Fruit fly (Drosophila melanogaster): ENCODE results near the gene CG13698.

The CG13698 gene

dm6 chr3L:18137197-18137596 is 31.2 kb upstream of the CG13698 start (continued):
- TF ChIP-seq salr (GFP tag; optimal IDR thresholded peaks at IDR 0.05) (no peak), CG8319 (GFP tag; optimal IDR thresholded peaks at IDR 0.05) (peak; percentile 29), fd59A (GFP tag; optimal IDR thresholded peaks at IDR 0.05) (no peak), CG8632 (GFP tag; optimal IDR thresholded peaks at IDR 0.05) (peak; percentile 71), CG6854 (GFP tag; optimal IDR thresholded peaks at IDR 0.05) (peak; percentile 27), CG7368 (GFP tag; optimal IDR thresholded peaks at IDR 0.05) (peak; percentile 8), fd85E (GFP tag; optimal IDR thresholded peaks at IDR 0.05) (no peak), CG8119 (GFP tag; IDR thresholded peaks at IDR 0.05) (no peak), topi (GFP tag; optimal IDR thresholded peaks at IDR 0.05) (peak; percentile 61), Ets21C (GFP tag; optimal IDR thresholded peaks at IDR 0.05) (no peak), CG32006 (GFP tag; optimal IDR thresholded peaks at IDR 0.05) (peak; percentile 3), Met (GFP tag; optimal IDR thresholded peaks at IDR 0.05) (peak; percentile 68), CG1621 (tag; optimal IDR thresholded peaks at IDR 0.05) (no peak), CG11762 (GFP tag; optimal IDR thresholded peaks at IDR 0.05; ENCODE audit: insufficient read depth) (no peak), Smox (GFP tag; optimal IDR thresholded peaks at IDR 0.05) (peak; percentile 59), net (GFP tag; optimal IDR thresholded peaks at IDR 0.05) (peak; percentile 30), lz (GFP tag; optimal IDR thresholded peaks at IDR 0.05) (peak; percentile 13), Sox14 (GFP tag; optimal IDR thresholded peaks at IDR 0.05) (peak; percentile 31), cyc (GFP tag; optimal IDR thresholded peaks at IDR 0.05) (peak; percentile 31), Hr38 (GFP tag; optimal IDR thresholded peaks at IDR 0.05) (no peak), acj6 (GFP tag; optimal IDR thresholded peaks at IDR 0.05) (peak; percentile 52), dsx (GFP tag; optimal IDR thresholded peaks at IDR 0.05; ENCODE audit: poor library complexity, severe bottlenecking) (peak; percentile 53), CG31627 (GFP tag; optimal IDR thresholded peaks at IDR 0.05) (peak; percentile 4), CG3032 (tag; optimal IDR thresholded peaks at IDR 0.05) (peak; percentile 31), fkh (GFP tag; optimal IDR thresholded peaks at IDR 0.05) (no peak), CG10669 (GFP tag; optimal IDR thresholded peaks at IDR 0.05) (peak; percentile 43)

- no peak for TF ChIP-seq Hr38 (GFP tag; optimal IDR thresholded peaks at IDR 0.05)
- no peak for TF ChIP-seq dsx (GFP tag; optimal IDR thresholded peaks at IDR 0.05; ENCODE audit: poor library complexity, severe bottlenecking)
- TF ChIP-seq dac (GFP tag; optimal IDR thresholded peaks at IDR 0.05): no peak
- TF ChIP-seq topi (GFP tag; optimal IDR thresholded peaks at IDR 0.05): no peak
- TF ChIP-seq Gug (GFP tag; IDR thresholded peaks at IDR 0.05): no peak
- TF ChIP-seq CG10631 (GFP tag; optimal IDR thresholded peaks at IDR 0.05): no peak
- TF ChIP-seq CG32006 (GFP tag; optimal IDR thresholded peaks at IDR 0.05): no peak
- TF ChIP-seq Lpt (GFP tag; optimal IDR thresholded peaks at IDR 0.05): no peak
- no peak for TF ChIP-seq acj6 (GFP tag; optimal IDR thresholded peaks at IDR 0.05)
- no peak for TF ChIP-seq OdsH (GFP tag; optimal IDR thresholded peaks at IDR 0.05)
- no peak for TF ChIP-seq Eip78C (GFP tag)
- no peak for TF ChIP-seq Hr39 (GFP tag; optimal IDR thresholded peaks at IDR 0.05)
- no peak for TF ChIP-seq fd59A (GFP tag; optimal IDR thresholded peaks at IDR 0.05)
- no peak for TF ChIP-seq Eip75B (GFP tag; optimal IDR thresholded peaks at IDR 0.05)
- TF ChIP-seq CG16779 (tag; optimal IDR thresholded peaks at IDR 0.05): no peak
- TF ChIP-seq net (GFP tag; optimal IDR thresholded peaks at IDR 0.05): no peak
- TF ChIP-seq CG11902 (GFP tag; optimal IDR thresholded peaks at IDR 0.05): no peak
- TF ChIP-seq CG10669 (GFP tag; optimal IDR thresholded peaks at IDR 0.05): no peak
- no peak for TF ChIP-seq CG9139 (GFP tag; optimal IDR thresholded peaks at IDR 0.05)
- TF ChIP-seq fd85E (GFP tag; optimal IDR thresholded peaks at IDR 0.05): no peak
Observed at dm6 chr3L:18132589-18132988, 26.6 kb upstream of the CG13698 start, which contains the start of gene Cyp312a1. Gene Cyp312a1, minus strand, starts transcription at chr3L:18132689.

- TF ChIP-seq Sox15 (GFP tag; optimal IDR thresholded peaks at IDR 0.05): no peak
- no peak for TF ChIP-seq CG6276 (GFP tag; optimal IDR thresholded peaks at IDR 0.05)
- no peak for TF ChIP-seq lz (GFP tag; optimal IDR thresholded peaks at IDR 0.05)
- no peak for TF ChIP-seq CG9139 (GFP tag; optimal IDR thresholded peaks at IDR 0.05)
- no peak for TF ChIP-seq CG6854 (GFP tag; optimal IDR thresholded peaks at IDR 0.05)
- no peak for TF ChIP-seq Hr38 (GFP tag; optimal IDR thresholded peaks at IDR 0.05)
- TF ChIP-seq ss (GFP tag; optimal IDR thresholded peaks at IDR 0.05): no peak
- TF ChIP-seq Hr4 (GFP tag; optimal IDR thresholded peaks at IDR 0.05): no peak
- no peak for TF ChIP-seq CG4318 (GFP tag; optimal IDR thresholded peaks at IDR 0.05)
- TF ChIP-seq net (GFP tag; optimal IDR thresholded peaks at IDR 0.05): no peak
- no peak for TF ChIP-seq fkh (GFP tag; optimal IDR thresholded peaks at IDR 0.05)
- TF ChIP-seq dac (GFP tag; optimal IDR thresholded peaks at IDR 0.05): no peak
- no peak for TF ChIP-seq CG3032 (tag; optimal IDR thresholded peaks at IDR 0.05)
Observed at dm6 chr3L:18124138-18124537, 18.2 kb upstream of the CG13698 start.

Measured in whole organism, prepupa.